Worm (Caenorhabditis elegans) whole organism, early embryonic: ENCODE data around the gene srj-21.

Source experiments
- B0310.2 ChIP-seq: sonication (generic microtip); optimal IDR thresholded peaks from 2 replicates; lab custom pipeline; 2016; ENCODE audit warnings: mild to moderate bottlenecking, missing genetic modification characterization, missing compliant biosample characterization
- F13C5.2 ChIP-seq: sonication (generic microtip); optimal IDR thresholded peaks from 2 replicates; lab custom pipeline; 2017; ENCODE audit warnings: mild to moderate bottlenecking, missing genetic modification characterization, inconsistent platforms, missing compliant biosample characterization
- aly-1 ChIP-seq: sonication (generic microtip); optimal IDR thresholded peaks from 2 replicates; lab custom pipeline; 2016; ENCODE audit warnings: missing genetic modification characterization, missing compliant biosample characterization
- ama-1 ChIP-seq: fragments of 150-350 bp; optimal IDR thresholded peaks from 2 replicates; lab custom pipeline; 2014
- ceh-13 ChIP-seq: fragments of 200-800 bp; sonication (Bioruptor generic); optimal IDR thresholded peaks from 2 replicates; lab custom pipeline; 2018; ENCODE audit warnings: mild to moderate bottlenecking, missing genetic modification characterization, missing compliant biosample characterization
- ceh-36 ChIP-seq: sonication (generic microtip); optimal IDR thresholded peaks from 2 replicates; lab custom pipeline; 2016; ENCODE audit warnings: missing genetic modification characterization, inconsistent platforms, missing compliant biosample characterization
- ets-7 ChIP-seq: sonication (generic microtip); optimal IDR thresholded peaks from 2 replicates; lab custom pipeline; 2016; ENCODE audit warnings: missing genotype, missing genetic modification characterization, missing compliant biosample characterization
- flt-1 ChIP-seq: fragments of 200-800 bp; sonication (Bioruptor generic); IDR thresholded peaks from 2 replicates; pipeline ENCODE4 v1.3.6; 2022; ENCODE audit warnings: missing genetic modification characterization, missing compliant biosample characterization
- hmbx-1 ChIP-seq: sonication (generic microtip); optimal IDR thresholded peaks from 2 replicates; lab custom pipeline; 2016; ENCODE audit warnings: mild to moderate bottlenecking, missing genetic modification characterization, missing compliant biosample characterization
- hmg-4 ChIP-seq: fragments of 200-800 bp; sonication (Bioruptor generic); optimal IDR thresholded peaks from 2 replicates; lab custom pipeline; 2018; ENCODE audit warnings: mild to moderate bottlenecking, missing genetic modification characterization, missing compliant biosample characterization
- hnd-1 ChIP-seq: sonication (generic microtip); optimal IDR thresholded peaks from 2 replicates; lab custom pipeline; 2016; ENCODE audit warnings: missing genetic modification characterization, missing compliant biosample characterization
- pes-1 ChIP-seq: fragments of 200-800 bp; sonication (Bioruptor generic); IDR thresholded peaks from 2 replicates; pipeline ENCODE4 v1.3.6; 2022; ENCODE audit warnings: missing genetic modification reagents, missing genetic modification characterization, missing compliant biosample characterization
- scrt-1 ChIP-seq: fragments of 200-800 bp; sonication (Bioruptor generic); IDR thresholded peaks from 2 replicates; pipeline ENCODE4 v1.3.6; 2022; ENCODE audit warnings: missing genetic modification characterization, missing compliant biosample characterization
- sea-1 ChIP-seq: fragments of 200-800 bp; sonication (Bioruptor generic); conservative IDR thresholded peaks from 2 replicates; pipeline ENCODE4 v1.3.6; 2022; ENCODE audit warnings: missing genetic modification characterization, missing compliant biosample characterization
- tbx-11 ChIP-seq: fragments of 200-800 bp; sonication (Bioruptor generic); IDR thresholded peaks from 2 replicates; pipeline ENCODE4 v1.3.6; 2022; ENCODE audit warnings: missing genetic modification characterization, missing compliant biosample characterization
- tbx-37 ChIP-seq: fragments of 200-800 bp; sonication (Bioruptor generic); conservative IDR thresholded peaks from 2 replicates; pipeline ENCODE4 v1.3.6; 2022; ENCODE audit warnings: missing genetic modification reagents, missing genetic modification characterization, missing compliant biosample characterization
- tra-4 ChIP-seq: sonication (generic microtip); optimal IDR thresholded peaks from 2 replicates; lab custom pipeline; 2017; ENCODE audit warnings: missing genetic modification characterization, missing compliant biosample characterization

srj-21 gene

ce11 chrV:10736756-10737155, 8.4 kb upstream of the srj-21 start, which contains the start of the genes mre-11 and wdr-5.3:
Gene mre-11 (minus strand): TSS chrV:10736868.
Gene wdr-5.3 (plus strand): TSS chrV:10737116.
- peak; percentile 27; the same call in 1 of the 2 replicates for TF ChIP-seq tbx-37 (GFP tag; lab: Robert Waterston, UW)
- TF ChIP-seq hmg-4 (GFP tag; lab: Kevin White, UChicago) = no peak
- TF ChIP-seq F13C5.2 (tag; lab: Kevin White, UChicago) = no peak

ce11 chrV:10741357-10741756, 3.8 kb upstream of the srj-21 start, which contains the start of gene ZC302.3:
Gene ZC302.3 (minus strand): TSS chrV:10741457.
- TF ChIP-seq sea-1 = no peak
- TF ChIP-seq hmbx-1 (tag; lab: Kevin White, UChicago) = no peak
- TF ChIP-seq flt-1 (GFP tag; lab: Robert Waterston, UW) = no peak

DNA sequence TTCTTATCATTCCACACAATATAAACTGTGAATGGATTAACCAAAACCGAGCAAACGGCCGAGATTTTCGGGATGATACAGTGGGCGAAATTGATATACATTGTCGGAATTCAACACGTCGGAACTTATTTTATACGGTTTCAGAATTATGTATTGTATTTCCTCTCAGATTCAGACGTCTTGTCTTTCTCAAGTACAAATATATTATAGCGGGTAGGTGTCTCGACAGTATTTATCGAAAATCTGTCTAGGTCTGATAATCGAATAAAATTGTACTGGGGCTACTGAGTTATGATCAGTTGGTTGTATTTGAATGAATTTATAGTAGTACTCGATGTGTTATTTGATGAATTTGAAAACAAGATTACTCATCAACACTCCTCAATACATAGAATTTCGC, 1.5 kb upstream of the srj-21 start, which contains the start of gene srj-22:
TSS of gene srj-22 (minus strand) at position 101 of the 400 bp plus-strand sequence.
- TF ChIP-seq ama-1 (lab: Kevin White, UChicago) (no peak), pes-1 (GFP tag; lab: Robert Waterston, UW) (no peak), hmbx-1 (tag; lab: Kevin White, UChicago) (no peak)

DNA sequence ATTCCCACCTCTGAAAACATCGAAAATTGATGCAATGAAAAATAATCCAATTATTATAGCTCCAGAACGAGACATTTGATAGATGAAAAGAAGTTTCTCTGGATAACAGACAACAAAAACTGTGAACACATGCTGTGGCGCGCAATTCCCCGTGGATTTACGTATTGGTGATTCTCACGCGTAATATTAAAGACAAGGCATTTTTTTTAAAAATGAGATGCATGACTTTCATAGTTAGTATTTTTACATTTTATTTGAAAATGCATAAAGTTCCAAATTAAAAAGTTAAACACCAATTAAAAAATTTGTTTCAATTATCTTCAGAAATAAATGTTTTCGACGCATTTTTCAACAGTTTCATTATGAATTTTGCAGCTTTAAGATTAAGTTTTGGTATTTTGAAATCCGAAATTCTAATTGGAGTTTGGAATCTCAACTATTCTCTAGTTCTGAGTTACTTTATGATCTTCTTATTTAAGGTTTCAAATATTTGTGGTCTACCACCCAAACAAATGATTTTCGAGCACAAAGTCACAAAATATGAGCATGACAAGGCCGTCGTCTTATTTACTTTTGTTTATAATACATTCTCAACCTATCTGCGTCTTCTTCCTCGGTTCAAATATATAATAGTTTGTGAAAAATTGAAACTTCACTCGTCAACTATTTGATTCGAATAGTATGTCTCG, 2.3 kb downstream of the srj-21 start, which contains the start of the genes selt-1.2 and F28H7.2:
TSS of gene selt-1.2 (minus strand) at position 101 of the 689 bp plus-strand sequence.
TSS of gene F28H7.2 (plus strand) at position 639 of the 689 bp plus-strand sequence.
- TF ChIP-seq hmbx-1 (tag; lab: Kevin White, UChicago) = no peak
- TF ChIP-seq tbx-37 (GFP tag; lab: Robert Waterston, UW) = no peak
- TF ChIP-seq hmg-4 (GFP tag; lab: Kevin White, UChicago) = no peak
- TF ChIP-seq pes-1 (GFP tag; lab: Robert Waterston, UW) = no peak
- TF ChIP-seq ama-1 (lab: Kevin White, UChicago) = no peak
- no peak for TF ChIP-seq hnd-1 (tag; lab: Kevin White, UChicago)
- no peak for TF ChIP-seq scrt-1 (GFP tag; lab: Robert Waterston, UW)
- no peak for TF ChIP-seq sea-1

- TF ChIP-seq ama-1 (lab: Kevin White, UChicago) (no peak), B0310.2 (tag; lab: Kevin White, UChicago) (no peak), ceh-13 (GFP tag; lab: Kevin White, UChicago) (no peak), hnd-1 (tag; lab: Kevin White, UChicago) (no peak), scrt-1 (GFP tag; lab: Robert Waterston, UW) (no peak), tra-4 (tag; lab: Kevin White, UChicago) (no peak), pes-1 (GFP tag; lab: Robert Waterston, UW) (no peak), ets-7 (tag; lab: Kevin White, UChicago) (no peak), ceh-36 (tag; lab: Kevin White, UChicago) (no peak)
Measured at ce11 chrV:10750630-10751029, 5.5 kb downstream of the srj-21 start, which contains the start of gene F28H7.3. Gene F28H7.3 (minus strand): TSS chrV:10750788.

DNA sequence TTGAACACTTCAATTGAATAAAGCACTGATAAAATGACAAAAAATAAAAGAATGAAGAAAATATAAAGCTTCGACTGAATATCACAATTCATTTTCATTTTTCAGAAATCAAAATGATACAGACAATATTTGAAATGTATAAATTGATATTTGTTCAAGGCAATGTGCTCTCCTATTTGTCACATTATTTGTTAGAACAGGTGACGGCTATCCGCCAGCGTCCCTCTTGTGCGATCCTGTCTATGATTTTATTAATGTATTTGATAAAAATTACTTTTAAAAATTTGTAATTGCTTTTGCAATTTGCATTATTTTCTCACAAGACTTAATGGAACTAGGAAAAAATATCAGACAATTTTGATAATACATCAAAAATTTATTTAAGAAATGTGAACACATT, 8.9 kb downstream of the srj-21 start, which contains the start of gene F28H7.7:
TSS of gene F28H7.7 (minus strand) at position 101 of the 400 bp plus-strand sequence.
- no peak for TF ChIP-seq F13C5.2 (tag; lab: Kevin White, UChicago)
- TF ChIP-seq ceh-36 (tag; lab: Kevin White, UChicago) = no peak
- no peak for TF ChIP-seq ama-1 (lab: Kevin White, UChicago)
- no peak for TF ChIP-seq hmbx-1 (tag; lab: Kevin White, UChicago)
- TF ChIP-seq B0310.2 (tag; lab: Kevin White, UChicago) = no peak
- no peak for TF ChIP-seq hmg-4 (GFP tag; lab: Kevin White, UChicago)
- TF ChIP-seq tbx-11 (GFP tag; lab: Robert Waterston, UW) = no peak
- TF ChIP-seq flt-1 (GFP tag; lab: Robert Waterston, UW) = no peak
- no peak for TF ChIP-seq pes-1 (GFP tag; lab: Robert Waterston, UW)
- no peak for TF ChIP-seq tbx-37 (GFP tag; lab: Robert Waterston, UW)
- TF ChIP-seq hnd-1 (tag; lab: Kevin White, UChicago) = no peak
- no peak for TF ChIP-seq scrt-1 (GFP tag; lab: Robert Waterston, UW)
- TF ChIP-seq aly-1 = no peak

- TF ChIP-seq tbx-37 (GFP tag; lab: Robert Waterston, UW) = no peak
- no peak for TF ChIP-seq ets-7 (tag; lab: Kevin White, UChicago)
- no peak for TF ChIP-seq ama-1 (lab: Kevin White, UChicago)
- no peak for TF ChIP-seq F13C5.2 (tag; lab: Kevin White, UChicago)
- no peak for TF ChIP-seq hnd-1 (tag; lab: Kevin White, UChicago)
- TF ChIP-seq hmbx-1 (tag; lab: Kevin White, UChicago) = no peak
- TF ChIP-seq sea-1 = no peak
- TF ChIP-seq B0310.2 (tag; lab: Kevin White, UChicago) = no peak
Measured at ce11 chrV:10756698-10757097, 11.6 kb downstream of the srj-21 start, which contains the start of gene irld-6. Gene irld-6 (minus strand): TSS chrV:10756798.

ce11 chrV:10757128-10757527, 12.0 kb downstream of the srj-21 start:
- TF ChIP-seq tra-4 (tag; lab: Kevin White, UChicago) = no peak
- TF ChIP-seq sea-1 = no peak
- no peak for TF ChIP-seq ama-1 (lab: Kevin White, UChicago)
- no peak for TF ChIP-seq hmg-4 (GFP tag; lab: Kevin White, UChicago)
- TF ChIP-seq F13C5.2 (tag; lab: Kevin White, UChicago) = no peak
- no peak for TF ChIP-seq B0310.2 (tag; lab: Kevin White, UChicago)
- no peak for TF ChIP-seq aly-1
- no peak for TF ChIP-seq ceh-36 (tag; lab: Kevin White, UChicago)
- TF ChIP-seq ets-7 (tag; lab: Kevin White, UChicago) = no peak
- no peak for TF ChIP-seq tbx-11 (GFP tag; lab: Robert Waterston, UW)
- no peak for TF ChIP-seq hmbx-1 (tag; lab: Kevin White, UChicago)
- TF ChIP-seq tbx-37 (GFP tag; lab: Robert Waterston, UW) = no peak
